Worm (Caenorhabditis elegans): Measurements from ENCODE around the gene C11H1.9.

- no peak for TF ChIP-seq lsy-2 (tag; optimal IDR thresholded peaks at IDR 0.05)
- no peak for TF ChIP-seq unc-62 (GFP tag; optimal IDR thresholded peaks at IDR 0.05 in 1 of 2)
- TF ChIP-seq unc-62 (tag; optimal IDR thresholded peaks at IDR 0.05): no peak
Measured at ce11 chrX:14334151-14334550, 14.0 kb upstream of the C11H1.9 start.
